Fruit fly (Drosophila melanogaster) whole organism, pupa: ENCODE results near the gene ppan.

Source experiments
- CG10348 ChIP-seq: fragments of 200-800 bp; sonication (Bioruptor generic); IDR thresholded peaks from 2 replicates; pipeline ENCODE4 v1.3.6; 2022; ENCODE audit warnings: missing biosample characterization, missing genetic modification characterization
- CG12605 ChIP-seq: fragments of 200-800 bp; sonication (Bioruptor generic); IDR thresholded peaks from 2 replicates; pipeline ENCODE4 v1.3.6; 2022; ENCODE audit warnings: missing biosample characterization, missing genetic modification characterization
- CG13204 ChIP-seq: fragments of 200-800 bp; sonication (Bioruptor generic); optimal IDR thresholded peaks from 2 replicates; lab custom pipeline; 2018; ENCODE audit warnings: missing biosample characterization, mild to moderate bottlenecking, missing genetic modification characterization, moderate library complexity
- CG14655 ChIP-seq: fragments of 200-800 bp; sonication (Bioruptor generic); optimal IDR thresholded peaks from 3 replicates; lab custom pipeline; 2017; ENCODE audit warnings: mild to moderate bottlenecking, missing biosample characterization, missing genetic modification reagents, missing genetic modification characterization
- CG15710 ChIP-seq: fragments of 200-800 bp; sonication (Bioruptor generic); optimal IDR thresholded peaks from 2 replicates; lab custom pipeline; 2018; ENCODE audit warnings: missing biosample characterization, mild to moderate bottlenecking, missing genetic modification characterization, moderate library complexity
- CG17806 ChIP-seq: fragments of 200-800 bp; sonication (Bioruptor generic); optimal IDR thresholded peaks from 2 replicates; lab custom pipeline; 2018; ENCODE audit warnings: missing biosample characterization, mild to moderate bottlenecking, missing genetic modification characterization, moderate library complexity
- CG32121 ChIP-seq: fragments of 200-800 bp; sonication (Bioruptor generic); IDR thresholded peaks from 2 replicates; pipeline ENCODE4 v1.3.6; 2022; ENCODE audit warnings: missing biosample characterization, missing genetic modification characterization
- CG34367 ChIP-seq: fragments of 200-800 bp; sonication (Bioruptor generic); optimal IDR thresholded peaks from 2 replicates; lab custom pipeline; 2018; ENCODE audit warnings: missing biosample characterization, mild to moderate bottlenecking, missing genetic modification characterization
- CG4496 ChIP-seq: fragments of 200-800 bp; sonication (Bioruptor generic); IDR thresholded peaks from 3 replicates; pipeline ENCODE4 v1.3.6; 2022; ENCODE audit warnings: missing biosample characterization, missing genetic modification characterization
- CG8159 ChIP-seq: fragments of 200-800 bp; sonication (Bioruptor generic); optimal IDR thresholded peaks from 3 replicates; lab custom pipeline; 2018; ENCODE audit warnings: missing biosample characterization, mild to moderate bottlenecking, missing genetic modification characterization, moderate library complexity
- CG8301 ChIP-seq: fragments of 200-800 bp; sonication (Bioruptor generic); optimal IDR thresholded peaks from 2 replicates; lab custom pipeline; 2018; ENCODE audit warnings: missing biosample characterization, mild to moderate bottlenecking, missing genetic modification characterization
- CG9948 ChIP-seq: fragments of 200-800 bp; sonication (Bioruptor generic); optimal IDR thresholded peaks from 2 replicates; lab custom pipeline; 2018; ENCODE audit warnings: missing biosample characterization, mild to moderate bottlenecking, missing genetic modification characterization, moderate library complexity
- D1 ChIP-seq: fragments of 200-800 bp; sonication (Bioruptor generic); optimal IDR thresholded peaks from 2 replicates; lab custom pipeline; 2018; ENCODE audit warnings: missing biosample characterization, mild to moderate bottlenecking, missing genetic modification characterization, moderate library complexity
- EcR ChIP-seq: fragments of 200-800 bp; sonication (Bioruptor generic); optimal IDR thresholded peaks from 3 replicates; lab custom pipeline; 2019; ENCODE audit warnings: missing biosample characterization, missing genetic modification characterization, mild to moderate bottlenecking, moderate library complexity, missing genetic modification reagents
- Ets98B ChIP-seq: fragments of 200-800 bp; sonication (Bioruptor generic); IDR thresholded peaks from 2 replicates; pipeline ENCODE4 v1.3.6; 2022; ENCODE audit warnings: missing biosample characterization, missing genetic modification characterization
- Pif1A ChIP-seq: fragments of 200-800 bp; sonication (Bioruptor generic); optimal IDR thresholded peaks from 3 replicates; lab custom pipeline; 2016; ENCODE audit warnings: missing biosample characterization, missing genetic modification characterization
- Pif1B ChIP-seq: fragments of 200-800 bp; sonication (Bioruptor generic); optimal IDR thresholded peaks from 3 replicates; lab custom pipeline; 2016; ENCODE audit warnings: missing biosample characterization, missing genetic modification characterization
- Snoo ChIP-seq: fragments of 200-800 bp; sonication (Bioruptor generic); optimal IDR thresholded peaks from 3 replicates; lab custom pipeline; 2017; ENCODE audit warnings: missing biosample characterization, mild to moderate bottlenecking, missing genetic modification characterization, inconsistent platforms
- fd96Ca ChIP-seq: fragments of 200-800 bp; sonication (Bioruptor generic); IDR thresholded peaks from 3 replicates; pipeline ENCODE4 v1.3.6; 2022; ENCODE audit warnings: missing biosample characterization, missing genetic modification characterization
- gl ChIP-seq: fragments of 200-800 bp; sonication (Bioruptor generic); optimal IDR thresholded peaks from 2 replicates; lab custom pipeline; 2018; ENCODE audit warnings: missing biosample characterization, mild to moderate bottlenecking, missing genetic modification characterization
- rn ChIP-seq: fragments of 200-800 bp; sonication (Bioruptor generic); IDR thresholded peaks from 2 replicates; pipeline ENCODE4 v1.3.6; 2022; ENCODE audit warnings: missing biosample characterization, missing genetic modification characterization

ppan gene

DNA sequence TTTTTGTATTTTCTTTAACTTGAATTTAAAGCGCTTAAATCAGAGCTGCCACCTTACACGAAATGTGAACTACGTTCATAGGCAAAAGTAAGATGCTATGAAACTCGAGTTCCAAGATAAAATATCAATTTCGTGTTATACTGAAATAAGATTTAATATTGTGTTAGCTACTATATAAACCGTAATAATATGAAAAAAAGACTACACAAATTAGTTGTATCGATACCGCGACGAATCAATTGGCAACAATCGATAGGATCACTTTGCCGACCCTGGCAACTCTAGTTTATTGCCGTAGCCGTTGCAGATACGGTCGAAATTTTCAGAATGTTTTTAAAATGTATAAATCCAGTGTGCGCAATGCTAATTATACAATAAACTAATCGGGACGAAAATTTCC lies 24.4 kb downstream of the ppan start, which contains the start of gene SNF4Agamma:
SNF4Agamma (plus strand) TSS at position 282 of the 400 bp plus-strand sequence.
- TF ChIP-seq CG13204 (no peak), Ets98B (GFP tag; lab: Robert Waterston, UW) (peak; percentile 34; the same call in 1 of the 2 replicates)

DNA sequence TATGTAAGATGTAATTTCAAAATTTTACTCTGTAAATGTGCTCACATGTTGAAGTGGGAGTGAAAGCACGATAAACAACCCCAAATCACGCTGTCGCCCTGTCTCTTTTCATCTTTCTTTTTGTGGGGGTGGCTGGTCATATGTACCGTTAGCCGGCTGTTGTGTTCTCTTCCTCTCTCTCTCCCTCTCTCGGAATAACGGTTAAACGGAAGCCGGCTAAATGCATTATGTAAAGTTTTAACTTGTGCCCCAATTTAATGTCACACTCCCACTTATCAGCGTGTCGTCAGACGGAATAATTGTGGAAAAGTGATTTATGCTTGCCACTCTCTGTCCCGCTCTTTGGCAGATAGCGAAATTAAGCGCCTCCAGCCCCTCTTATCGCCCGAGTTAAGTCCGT lies 25.3 kb downstream of the ppan start:
- TF ChIP-seq D1 (tag; lab: Kevin White, UChicago) (no peak), gl (tag; lab: Kevin White, UChicago) (no peak), CG14655 (GFP tag; lab: Kevin White, UChicago) (no peak), CG8159 (no peak), CG4496 (no peak), CG32121 (GFP tag; lab: Robert Waterston, UW) (no peak), CG9948 (tag; lab: Kevin White, UChicago) (no peak), CG34367 (no peak), CG15710 (tag; lab: Kevin White, UChicago) (no peak)
- TF ChIP-seq, all 21 proteins: peak for 0

DNA sequence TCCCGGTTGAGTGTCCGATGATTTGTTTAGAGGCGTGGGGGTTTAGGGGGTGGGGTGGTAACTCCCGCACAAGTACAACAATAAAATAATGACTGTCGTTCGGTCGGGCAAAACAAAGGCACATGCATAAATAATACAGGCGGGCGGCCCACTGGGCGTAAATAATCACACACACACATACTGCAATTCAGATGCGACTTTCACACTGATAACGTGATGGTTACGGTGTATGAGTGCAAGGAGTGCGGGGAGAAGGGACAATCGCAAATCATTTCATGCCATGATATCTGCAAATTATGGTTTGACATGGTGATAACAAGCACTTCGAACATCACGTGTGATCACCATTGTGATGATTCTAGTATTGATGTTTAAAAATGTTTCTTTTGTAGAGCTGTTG lies 34.0 kb downstream of the ppan start:
- TF ChIP-seq EcR (GFP tag; lab: Kevin White, UChicago) (peak; percentile 8), CG32121 (GFP tag; lab: Robert Waterston, UW) (0 out of 2 replicates have a peak, but pooled peaks have one; percentile 15), CG13204 (no peak), Ets98B (GFP tag; lab: Robert Waterston, UW) (0 out of 2 replicates have a peak, but pooled peaks have one; percentile 19), CG8301 (tag; lab: Kevin White, UChicago) (no peak)

DNA sequence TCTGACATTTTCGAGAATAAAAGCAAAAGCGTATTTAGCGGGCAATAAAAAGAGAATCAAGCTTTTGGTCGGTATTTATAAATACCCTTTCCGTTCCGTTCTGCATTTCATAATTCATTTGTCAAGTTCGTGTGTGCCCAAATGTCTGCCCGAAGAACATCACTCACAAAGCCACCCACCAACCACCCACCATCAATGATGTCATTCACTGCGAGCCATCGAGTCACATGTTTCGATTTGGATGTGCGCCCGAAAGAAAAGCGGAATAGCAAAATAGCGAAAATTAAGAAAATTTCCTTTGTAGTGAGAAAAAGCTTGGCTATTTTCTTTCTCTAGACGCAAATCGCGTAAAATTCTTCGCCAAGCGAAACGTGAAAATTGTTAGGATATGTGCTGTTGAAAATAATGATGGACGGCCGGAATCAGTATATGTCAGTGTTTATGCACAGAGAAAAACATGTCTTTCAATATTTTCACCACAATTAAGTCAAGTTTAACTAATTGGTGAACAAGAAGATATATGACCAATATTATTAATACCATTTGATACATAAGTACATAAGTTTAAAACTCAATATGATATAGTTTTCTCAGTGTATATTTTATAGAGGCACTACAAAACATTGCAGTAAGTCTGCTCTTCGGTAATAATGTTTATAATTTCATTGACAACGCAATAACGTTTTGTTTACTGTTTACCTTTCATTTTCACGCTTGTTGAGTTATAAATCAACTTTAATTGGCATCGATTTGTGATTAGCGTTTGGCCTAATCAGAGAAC lies 35.2 kb downstream of the ppan start:
- TF ChIP-seq Ets98B (GFP tag; lab: Robert Waterston, UW) (peak; percentile 31; the same call in 1 of the 2 replicates), CG4496 (peak; percentile 58), CG9948 (tag; lab: Kevin White, UChicago) (peak; percentile 20), rn (no peak), CG34367 (no peak), CG32121 (GFP tag; lab: Robert Waterston, UW) (peak; percentile 75), CG12605 (GFP tag; lab: Robert Waterston, UW) (0 out of 2 replicates have a peak, but pooled peaks have one; percentile 28)

DNA sequence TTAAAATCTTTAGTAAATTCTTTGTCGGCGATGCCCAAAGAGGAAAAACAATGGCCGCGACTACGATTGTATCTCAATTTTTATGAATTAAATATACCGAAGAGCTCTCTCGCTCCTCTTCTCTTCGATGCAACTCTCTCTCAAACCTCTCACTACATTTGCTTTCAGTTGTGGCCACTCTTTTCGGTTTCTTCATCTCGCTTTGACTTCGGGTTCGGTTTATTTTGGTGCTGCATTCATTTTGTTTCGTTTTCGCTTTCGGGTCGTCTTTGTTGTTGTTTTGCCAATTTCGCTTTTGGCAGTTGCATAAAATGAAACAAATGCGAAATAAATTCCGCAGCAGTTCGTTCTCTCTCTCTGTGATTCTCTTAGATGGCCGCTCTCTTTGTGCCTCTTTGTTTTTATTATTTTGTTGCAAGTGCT lies 36.8 kb downstream of the ppan start:
- TF ChIP-seq CG12605 (GFP tag; lab: Robert Waterston, UW): peak; percentile 95
- TF ChIP-seq CG4496: peak; percentile 94
- TF ChIP-seq Pif1B (GFP tag; lab: Kevin White, UChicago): peak; percentile 54
- TF ChIP-seq Ets98B (GFP tag; lab: Robert Waterston, UW): peak; percentile 97
- TF ChIP-seq CG9948 (tag; lab: Kevin White, UChicago): peak; percentile 54
- TF ChIP-seq CG14655 (GFP tag; lab: Kevin White, UChicago): peak; percentile 87
- TF ChIP-seq fd96Ca (GFP tag; lab: Robert Waterston, UW): peak; percentile 83; the same call in 2 of the 3 replicates
- TF ChIP-seq CG32121 (GFP tag; lab: Robert Waterston, UW): peak; percentile 74; the same call in 1 of the 2 replicates
- peak; percentile 90 for TF ChIP-seq CG13204
- no peak for TF ChIP-seq D1 (tag; lab: Kevin White, UChicago)
- peak; percentile 58 for TF ChIP-seq EcR (GFP tag; lab: Kevin White, UChicago)
- peak; percentile 89 for TF ChIP-seq Snoo (tag; lab: Kevin White, UChicago)
- TF ChIP-seq Pif1A (GFP tag; lab: Kevin White, UChicago): peak; percentile 91
- TF ChIP-seq CG8301 (tag; lab: Kevin White, UChicago): peak; percentile 84
- peak; percentile 92 for TF ChIP-seq gl (tag; lab: Kevin White, UChicago)
- peak; percentile 63; the same call in 1 of the 2 replicates for TF ChIP-seq rn
- TF ChIP-seq CG15710 (tag; lab: Kevin White, UChicago): peak; percentile 71
- TF ChIP-seq CG8159: peak; percentile 74
- TF ChIP-seq CG34367: peak; percentile 75
- TF ChIP-seq CG17806 (tag; lab: Kevin White, UChicago): peak; percentile 70
- TF ChIP-seq CG10348 (GFP tag; lab: Robert Waterston, UW): no peak

- TF ChIP-seq CG8301 (tag; lab: Kevin White, UChicago): no peak
- TF ChIP-seq Pif1B (GFP tag; lab: Kevin White, UChicago): no peak
- no peak for TF ChIP-seq CG9948 (tag; lab: Kevin White, UChicago)
- TF ChIP-seq fd96Ca (GFP tag; lab: Robert Waterston, UW): peak; percentile 33; the same call in 1 of the 3 replicates
- no peak for TF ChIP-seq CG17806 (tag; lab: Kevin White, UChicago)
- TF ChIP-seq Pif1A (GFP tag; lab: Kevin White, UChicago): no peak
- peak; percentile 51; the same call in 1 of the 3 replicates for TF ChIP-seq CG4496
- no peak for TF ChIP-seq rn
Observed at dm6 chr3R:21154130-21154529, 38.1 kb downstream of the ppan start.
